Worm (Caenorhabditis elegans) whole organism, L1 larva: ENCODE measurements around the gene C06E4.5.

Experiments
- C04F5.9 ChIP-seq: sonication (generic microtip); optimal IDR thresholded peaks from 2 replicates; lab custom pipeline; 2016; ENCODE audit warnings: missing genetic modification characterization, missing compliant biosample characterization
- C16A3.4 ChIP-seq: fragments of 150-350 bp; optimal IDR thresholded peaks from 2 replicates; lab custom pipeline; 2014; ENCODE audit warnings: missing biosample characterization, missing genetic modification characterization
- F16B12.6 ChIP-seq: fragments of 150-350 bp; optimal IDR thresholded peaks from 2 replicates; lab custom pipeline; 2014; ENCODE audit warnings: missing biosample characterization, missing genetic modification characterization
- aha-1 ChIP-seq: fragments of 150-350 bp; optimal IDR thresholded peaks from 2 replicates; lab custom pipeline; 2014; ENCODE audit warnings: missing biosample characterization, missing genetic modification characterization
- alr-1 ChIP-seq: fragments of 200-800 bp; sonication (Bioruptor generic); optimal IDR thresholded peaks from 2 replicates; lab custom pipeline; 2018; ENCODE audit warnings: borderline replicate concordance, mild to moderate bottlenecking, missing genetic modification characterization, missing compliant biosample characterization
- aly-2 ChIP-seq: fragments of 150-350 bp; optimal IDR thresholded peaks from 2 replicates; lab custom pipeline; 2014; ENCODE audit warnings: missing biosample characterization, missing genetic modification characterization
- ceh-82 ChIP-seq, 3 experiments: fragments of 150-350 bp in 1 of 3; sonication (generic microtip) in 2 of 3; optimal IDR thresholded peaks; 2 replicates each; lab custom pipeline; 2014 to 2017; ENCODE audit warnings: missing biosample characterization in 3 of 3, missing genetic modification characterization in 3 of 3
- ceh-88 ChIP-seq: fragments of 200-800 bp; sonication (Bioruptor generic); IDR thresholded peaks from 2 replicates; pipeline ENCODE4 v1.3.6; 2022; ENCODE audit warnings: missing genetic modification characterization, missing compliant biosample characterization
- ceh-90 ChIP-seq: sonication (generic microtip); optimal IDR thresholded peaks from 2 replicates; lab custom pipeline; 2016; ENCODE audit warnings: missing genetic modification characterization, missing compliant biosample characterization
- efl-1 ChIP-seq, 4 experiments: fragments of 150-350 bp; optimal IDR thresholded peaks in 3 of 4; peaks in 1 of 4; 1 replicate in 1 of 4; 2 replicates in 3 of 4; lab custom pipeline; 2014; ENCODE audit warnings: missing biosample characterization in 2 of 4, missing genetic modification characterization in 2 of 4, missing genetic modification reagents in 2 of 4
- efl-3 ChIP-seq: fragments of 200-800 bp; sonication (Bioruptor generic); optimal IDR thresholded peaks from 2 replicates; lab custom pipeline; 2018; ENCODE audit warnings: mild to moderate bottlenecking, missing genetic modification characterization, missing compliant biosample characterization
- egl-13 ChIP-seq: sonication (generic microtip); optimal IDR thresholded peaks from 2 replicates; lab custom pipeline; 2016; ENCODE audit warnings: missing genotype, missing genetic modification reagents, missing genetic modification characterization, missing compliant biosample characterization
- elt-3 ChIP-seq, 6 experiments: fragments of 150-350 bp in 1 of 6; sonication (generic microtip); optimal IDR thresholded peaks; 2 replicates each; lab custom pipeline; 2017 to 2018; ENCODE audit warnings: missing biosample characterization in 6 of 6, missing genetic modification characterization in 6 of 6, inconsistent platforms in 1 of 6
- fkh-4 ChIP-seq: sonication (generic microtip); optimal IDR thresholded peaks from 2 replicates; lab custom pipeline; 2016; ENCODE audit warnings: missing compliant biosample characterization, missing genetic modification characterization, borderline replicate concordance
- fkh-8 ChIP-seq: sonication (generic microtip); optimal IDR thresholded peaks from 2 replicates; lab custom pipeline; 2016; ENCODE audit warnings: mild to moderate bottlenecking, missing genetic modification characterization, missing compliant biosample characterization
- fos-1 ChIP-seq: fragments of 150-350 bp; optimal IDR thresholded peaks from 2 replicates; lab custom pipeline; 2014; ENCODE audit warnings: missing biosample characterization, missing genetic modification characterization
- hlh-17 ChIP-seq: fragments of 200-800 bp; sonication (Bioruptor generic); optimal IDR thresholded peaks from 2 replicates; lab custom pipeline; 2018; ENCODE audit warnings: missing genetic modification characterization, mild to moderate bottlenecking, missing compliant biosample characterization, moderate library complexity, borderline replicate concordance
- isw-1 ChIP-seq: fragments of 200-800 bp; sonication (Bioruptor generic); IDR thresholded peaks from 2 replicates; pipeline ENCODE4 v1.3.6; 2022; ENCODE audit warnings: missing genetic modification characterization, missing compliant biosample characterization
- lin-15B ChIP-seq: fragments of 150-350 bp; sonication (generic microtip); optimal IDR thresholded peaks from 3 replicates; lab custom pipeline; 2014; ENCODE audit warnings: missing biosample characterization, missing genetic modification characterization
- lin-35 ChIP-seq, 2 experiments: fragments of 150-350 bp; optimal IDR thresholded peaks; 2 replicates each; lab custom pipeline; 2014; ENCODE audit warnings: missing biosample characterization in 2 of 2, missing genetic modification characterization in 2 of 2, missing genetic modification reagents in 2 of 2
- lin-39 ChIP-seq: fragments of 150-350 bp; optimal IDR thresholded peaks from 2 replicates; lab custom pipeline; 2014; ENCODE audit warnings: missing biosample characterization, missing genetic modification reagents, missing genetic modification characterization
- lir-3 ChIP-seq: sonication (generic microtip); optimal IDR thresholded peaks from 2 replicates; lab custom pipeline; 2016; ENCODE audit warnings: mild to moderate bottlenecking, missing genetic modification characterization, moderate library complexity, missing compliant biosample characterization; ENCODE audit not compliant: poor library complexity
- lsy-2 ChIP-seq, 2 experiments: fragments of 150-350 bp; optimal IDR thresholded peaks; 2 replicates each; lab custom pipeline; 2014; ENCODE audit warnings: missing biosample characterization in 2 of 2, missing genetic modification characterization in 2 of 2
- mab-9 ChIP-seq: fragments of 200-800 bp; sonication (Bioruptor generic); IDR thresholded peaks from 2 replicates; pipeline ENCODE4 v1.3.6; 2022; ENCODE audit warnings: missing genetic modification reagents, missing genetic modification characterization, missing compliant biosample characterization
- mdl-1 ChIP-seq, 2 experiments: fragments of 150-350 bp; optimal IDR thresholded peaks; 2 replicates each; lab custom pipeline; 2014 to 2017; ENCODE audit warnings: missing biosample characterization in 2 of 2, missing genetic modification characterization in 2 of 2, inconsistent platforms in 1 of 2
- mef-2 ChIP-seq: fragments of 150-350 bp; optimal IDR thresholded peaks from 2 replicates; lab custom pipeline; 2014; ENCODE audit warnings: missing biosample characterization, missing genetic modification characterization
- nhr-20 ChIP-seq: sonication (generic microtip); optimal IDR thresholded peaks from 2 replicates; lab custom pipeline; 2016; ENCODE audit warnings: mild to moderate bottlenecking, missing genetic modification characterization, missing compliant biosample characterization
- nhr-47 ChIP-seq: sonication (generic microtip); optimal IDR thresholded peaks from 2 replicates; lab custom pipeline; 2016; ENCODE audit warnings: mild to moderate bottlenecking, missing genetic modification characterization, moderate library complexity, missing compliant biosample characterization
- nhr-71 ChIP-seq: sonication (generic microtip); optimal IDR thresholded peaks from 2 replicates; lab custom pipeline; 2016; ENCODE audit warnings: mild to moderate bottlenecking, missing genetic modification characterization, moderate library complexity, missing compliant biosample characterization
- nhr-76 ChIP-seq: sonication (generic microtip); optimal IDR thresholded peaks from 2 replicates; lab custom pipeline; 2017; ENCODE audit warnings: missing biosample characterization, missing genetic modification characterization
- nhr-84 ChIP-seq: sonication (generic microtip); optimal IDR thresholded peaks from 2 replicates; lab custom pipeline; 2017; ENCODE audit warnings: missing biosample characterization, missing genetic modification characterization
- nhr-85 ChIP-seq: sonication (generic microtip); peaks from one replicate; lab custom pipeline; 2016; ENCODE audit warnings: missing genetic modification characterization, inconsistent platforms, missing compliant biosample characterization
- pax-3 ChIP-seq: fragments of 200-800 bp; sonication (Bioruptor generic); optimal IDR thresholded peaks from 2 replicates; lab custom pipeline; 2018; ENCODE audit warnings: mild to moderate bottlenecking, missing genetic modification characterization, moderate library complexity, missing compliant biosample characterization
- rnt-1 ChIP-seq: sonication (generic microtip); optimal IDR thresholded peaks from 2 replicates; lab custom pipeline; 2016; ENCODE audit warnings: mild to moderate bottlenecking, missing genetic modification characterization, moderate library complexity, missing compliant biosample characterization
- snpc-4 ChIP-seq: fragments of 150-350 bp; optimal IDR thresholded peaks from 2 replicates; lab custom pipeline; 2014; ENCODE audit warnings: missing biosample characterization, missing genetic modification characterization
- snu-23 ChIP-seq: sonication (generic microtip); optimal IDR thresholded peaks from 2 replicates; lab custom pipeline; 2016; ENCODE audit warnings: missing genetic modification characterization, missing compliant biosample characterization
- sptf-1 ChIP-seq: fragments of 150-350 bp; optimal IDR thresholded peaks from 2 replicates; lab custom pipeline; 2014; ENCODE audit warnings: missing biosample characterization, missing genetic modification characterization
- sup-37 ChIP-seq: fragments of 200-800 bp; sonication (Bioruptor generic); optimal IDR thresholded peaks from 2 replicates; lab custom pipeline; 2018; ENCODE audit warnings: mild to moderate bottlenecking, missing genetic modification characterization, missing compliant biosample characterization
- swsn-7 ChIP-seq: sonication (generic microtip); optimal IDR thresholded peaks from 2 replicates; lab custom pipeline; 2016; ENCODE audit warnings: missing genetic modification characterization, missing compliant biosample characterization
- tbx-2 ChIP-seq: sonication (generic microtip); optimal IDR thresholded peaks from 2 replicates; lab custom pipeline; 2016; ENCODE audit warnings: missing genetic modification characterization, missing compliant biosample characterization
- unc-130 ChIP-seq: fragments of 150-350 bp; optimal IDR thresholded peaks from 2 replicates; lab custom pipeline; 2017; ENCODE audit warnings: missing biosample characterization, missing genetic modification characterization, inconsistent platforms
- unc-30 ChIP-seq: sonication (generic microtip); optimal IDR thresholded peaks from 2 replicates; lab custom pipeline; 2017; ENCODE audit warnings: missing biosample characterization, missing genetic modification characterization
- unc-62 ChIP-seq: fragments of 150-350 bp; optimal IDR thresholded peaks from 2 replicates; lab custom pipeline; 2014; ENCODE audit warnings: missing biosample characterization, missing genetic modification reagents, missing genetic modification characterization
- vab-15 ChIP-seq: sonication (generic microtip); optimal IDR thresholded peaks from 2 replicates; lab custom pipeline; 2017; ENCODE audit warnings: missing genotype, mild to moderate bottlenecking, missing genetic modification characterization, missing compliant biosample characterization
- xbp-1 ChIP-seq: sonication (generic microtip); optimal IDR thresholded peaks from 2 replicates; lab custom pipeline; 2016; ENCODE audit warnings: missing genetic modification characterization, missing compliant biosample characterization
- ztf-11 ChIP-seq, 2 experiments: sonication (generic microtip); optimal IDR thresholded peaks; 2 replicates each; lab custom pipeline; 2016 to 2017; ENCODE audit warnings: missing genetic modification characterization in 2 of 2, missing biosample characterization in 1 of 2, missing compliant biosample characterization in 1 of 2
- ztf-4 ChIP-seq: fragments of 150-350 bp; optimal IDR thresholded peaks from 2 replicates; lab custom pipeline; 2014; ENCODE audit warnings: missing biosample characterization, missing genetic modification characterization

Gene C06E4.5

ce11 chrIV:7230198-7230597 is 24.6 kb upstream of the C06E4.5 start, which contains the start of gene cap-1 (continued):
- TF ChIP-seq rnt-1 (tag; lab: Kevin White, UChicago) = peak; percentile 77
- TF ChIP-seq mab-9 (GFP tag; lab: Robert Waterston, UW) = no peak
- no peak for TF ChIP-seq unc-30 (tag; lab: Kevin White, UChicago)
- no peak for TF ChIP-seq aly-2 (tag; lab: Kevin White, UChicago)
- no peak for TF ChIP-seq hlh-17 (GFP tag; lab: Kevin White, UChicago)
- no peak for TF ChIP-seq pax-3 (tag; lab: Kevin White, UChicago)
- TF ChIP-seq ztf-4 (tag; lab: Kevin White, UChicago) = no peak
- TF ChIP-seq nhr-84 (tag; lab: Kevin White, UChicago) = no peak

ce11 chrIV:7230935-7231334 is 23.9 kb upstream of the C06E4.5 start, which contains the start of gene D2024.4:
Gene D2024.4, plus strand, starts transcription at chrIV:7231235.
- TF ChIP-seq efl-1 (optimal IDR thresholded peaks at IDR 0.05; lab: Kevin White, UChicago) (no peak), efl-1 (GFP tag; optimal IDR thresholded peaks at IDR 0.05 in 1 of 2; lab: Kevin White, UChicago) (peak in 1 of 2 experiments; percentile 61), elt-3 (tag; optimal IDR thresholded peaks at IDR 0.05; lab: Kevin White, UChicago) (no peak)
- TF ChIP-seq, all 84 proteins: peak for 1

- TF ChIP-seq egl-13 = no peak
- TF ChIP-seq alr-1 (tag; lab: Kevin White, UChicago) = no peak
- TF ChIP-seq lin-39 (tag; lab: Kevin White, UChicago) = no peak
- no peak for TF ChIP-seq fkh-4 (tag; lab: Kevin White, UChicago)
- no peak for TF ChIP-seq ceh-82 (tag; optimal IDR thresholded peaks at IDR 0.05; lab: Kevin White, UChicago)
- no peak for TF ChIP-seq ceh-88 (GFP tag; lab: Robert Waterston, UW)
- no peak for TF ChIP-seq aha-1
- TF ChIP-seq vab-15 (tag; lab: Kevin White, UChicago) = no peak
- no peak for TF ChIP-seq ztf-11 (tag; optimal IDR thresholded peaks at IDR 0.05; lab: Kevin White, UChicago)
- TF ChIP-seq nhr-85 (tag; lab: Kevin White, UChicago) = peak; percentile 68
- no peak for TF ChIP-seq unc-130 (tag; lab: Kevin White, UChicago)
- peak in 1 of 2 experiments; percentile 15 for TF ChIP-seq lsy-2 (tag; optimal IDR thresholded peaks at IDR 0.05; lab: Kevin White, UChicago)
- no peak for TF ChIP-seq isw-1
- TF ChIP-seq rnt-1 (tag; lab: Kevin White, UChicago) = peak; percentile 28
- no peak for TF ChIP-seq mdl-1 (tag; optimal IDR thresholded peaks at IDR 0.05; lab: Kevin White, UChicago)
- TF ChIP-seq tbx-2 (tag; lab: Kevin White, UChicago) = no peak
- no peak for TF ChIP-seq lin-15B
- no peak for TF ChIP-seq swsn-7 (tag; lab: Kevin White, UChicago)
- TF ChIP-seq pax-3 (tag; lab: Kevin White, UChicago) = no peak
- TF ChIP-seq hlh-17 (GFP tag; lab: Kevin White, UChicago) = no peak
- TF ChIP-seq fkh-8 (tag; lab: Kevin White, UChicago) = no peak
- no peak for TF ChIP-seq snpc-4
- TF ChIP-seq unc-62 (GFP tag; lab: Kevin White, UChicago) = no peak
- TF ChIP-seq nhr-47 (tag; lab: Kevin White, UChicago) = no peak
- no peak for TF ChIP-seq sup-37 (GFP tag; lab: Kevin White, UChicago)
- no peak for TF ChIP-seq C04F5.9 (tag; lab: Kevin White, UChicago)
- no peak for TF ChIP-seq sptf-1 (tag; lab: Kevin White, UChicago)
- TF ChIP-seq ceh-90 (tag; lab: Kevin White, UChicago) = no peak
- TF ChIP-seq lin-35 (GFP tag; optimal IDR thresholded peaks at IDR 0.05; lab: Kevin White, UChicago) = no peak
- no peak for TF ChIP-seq nhr-84 (tag; lab: Kevin White, UChicago)
- peak; percentile 34 for TF ChIP-seq snu-23 (GFP tag; lab: Kevin White, UChicago)
- TF ChIP-seq nhr-76 (tag; lab: Kevin White, UChicago) = no peak
- TF ChIP-seq fos-1 (tag; lab: Kevin White, UChicago) = no peak
- peak; percentile 17 for TF ChIP-seq nhr-20 (tag; lab: Kevin White, UChicago)
- TF ChIP-seq aly-2 (tag; lab: Kevin White, UChicago) = no peak
- TF ChIP-seq xbp-1 (tag; lab: Kevin White, UChicago) = no peak
- peak; percentile 32 for TF ChIP-seq nhr-71 (tag; lab: Kevin White, UChicago)
- no peak for TF ChIP-seq mab-9 (GFP tag; lab: Robert Waterston, UW)
- no peak for TF ChIP-seq lir-3 (tag; lab: Kevin White, UChicago)
- no peak for TF ChIP-seq C16A3.4 (tag; lab: Kevin White, UChicago)
- TF ChIP-seq efl-3 (GFP tag; lab: Kevin White, UChicago) = no peak
- no peak for TF ChIP-seq efl-1 (optimal IDR thresholded peaks at IDR 0.05; lab: Kevin White, UChicago)
- no peak for TF ChIP-seq efl-1 (GFP tag; optimal IDR thresholded peaks at IDR 0.05 in 1 of 2; lab: Kevin White, UChicago)
- no peak for TF ChIP-seq mef-2 (tag; lab: Kevin White, UChicago)
- no peak for TF ChIP-seq F16B12.6 (tag; lab: Kevin White, UChicago)
Observed at ce11 chrIV:7233566-7234014, 21.2 kb upstream of the C06E4.5 start.
